Fruit fly (Drosophila melanogaster) whole organism, wandering third instar larva: ENCODE data around the gene CG6761.

Source experiments
- br ChIP-seq: fragments of 200-800 bp; sonication (Bioruptor generic); optimal IDR thresholded peaks from 2 replicates; lab custom pipeline; 2016; ENCODE audit warnings: missing biosample characterization, missing genetic modification characterization
- dmrt93B ChIP-seq: fragments of 200-800 bp; sonication (Bioruptor generic); optimal IDR thresholded peaks from 2 replicates; lab custom pipeline; 2018; ENCODE audit warnings: missing biosample characterization, mild to moderate bottlenecking, missing genetic modification characterization

CG6761 gene

dm6 chr3L:9671372-9671771 lies 32.0 kb downstream of the CG6761 start:
- TF ChIP-seq br (GFP tag; lab: Kevin White, UChicago) (peak; percentile 5), dmrt93B (GFP tag; lab: Kevin White, UChicago) (no peak)
